Worm (Caenorhabditis elegans): Measurements from ENCODE around the gene ins-7.

DNA sequence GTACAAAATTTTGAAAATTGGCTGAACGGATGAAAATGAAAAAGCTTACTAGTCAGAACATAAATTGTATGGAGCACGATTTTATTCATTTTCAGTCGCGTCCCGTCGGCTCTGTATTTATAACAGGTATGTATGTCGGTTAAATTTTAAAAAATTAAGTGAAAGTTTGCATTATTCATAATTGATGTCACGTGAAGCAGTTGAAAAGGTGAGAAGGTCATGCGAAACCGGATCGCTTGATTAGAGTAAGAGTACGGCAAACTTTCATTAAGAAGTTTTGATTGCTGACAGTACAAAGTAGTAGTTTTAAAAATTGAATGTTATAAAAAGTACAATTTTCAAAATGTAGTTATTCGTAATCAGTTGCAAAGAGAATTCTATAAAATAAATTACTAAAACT lies 9.4 kb downstream of the ins-7 start:
- no peak for TF ChIP-seq flt-1 (GFP tag; IDR thresholded peaks at IDR 0.05)
- no peak for TF ChIP-seq tab-1 (GFP tag; IDR thresholded peaks at IDR 0.05)
- TF ChIP-seq ztf-23 (GFP tag; IDR thresholded peaks at IDR 0.05), result no peak
- TF ChIP-seq klf-2 (GFP tag; conservative IDR thresholded peaks at IDR 0.05), result no peak
- TF ChIP-seq cog-1 (tag; optimal IDR thresholded peaks at IDR 0.05), result no peak
